Fruit fly (Drosophila melanogaster): ENCODE measurements around the gene CG44227.

Gene CG44227

DNA sequence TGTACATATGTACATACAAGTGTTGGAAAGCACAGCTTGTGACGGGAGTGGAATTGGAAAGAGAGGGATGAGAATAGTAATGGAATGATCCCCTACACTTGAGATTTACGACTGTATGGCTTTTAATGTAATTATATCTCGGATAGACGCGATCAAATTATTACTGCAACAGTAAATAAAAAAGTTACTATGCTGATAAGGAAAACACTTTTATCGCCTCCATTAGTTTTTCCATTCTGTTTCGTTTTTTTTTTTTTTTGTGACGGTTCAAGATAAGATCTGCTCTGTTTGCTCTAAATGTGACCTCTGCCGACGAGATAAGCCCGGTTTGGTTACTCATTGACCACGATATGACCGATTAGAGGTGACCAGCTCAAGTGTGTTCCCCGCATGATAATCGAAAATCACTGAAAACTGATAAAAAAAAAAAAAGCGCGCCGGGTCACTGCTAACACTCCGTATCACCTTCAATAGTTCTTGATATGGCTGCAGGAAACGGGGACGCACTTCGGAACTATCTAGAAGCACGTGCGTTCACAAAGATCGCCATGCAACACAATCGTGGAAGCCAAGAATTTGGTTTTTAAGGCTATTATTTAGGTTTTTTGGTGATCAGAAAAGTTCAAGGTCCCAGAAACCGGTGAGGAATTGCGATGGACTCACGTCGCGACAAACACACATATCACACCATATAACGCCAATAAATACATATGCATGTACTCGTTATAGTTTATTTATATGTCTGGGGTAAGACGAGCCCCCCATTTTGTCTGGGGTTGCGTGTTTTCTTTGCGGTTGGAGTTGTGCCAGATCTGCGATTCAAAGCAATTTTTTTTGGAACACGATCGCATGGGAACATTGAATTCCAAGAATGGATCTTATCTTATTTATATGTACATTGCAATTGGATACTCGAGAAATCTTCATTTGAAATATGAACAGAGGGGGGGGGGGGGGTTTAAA lies 14.2 kb downstream of the CG44227 start, which contains the start of gene p (continued):
- TF ChIP-seq p53 (GFP tag; optimal IDR thresholded peaks at IDR 0.05) (no peak), inv (GFP tag; IDR thresholded peaks at IDR 0.05; ENCODE audit: partially characterized antibody) (no peak), CG9215 (GFP tag; IDR thresholded peaks at IDR 0.05) (no peak), CG18619 (GFP tag; optimal IDR thresholded peaks at IDR 0.05) (no peak), en (GFP tag; optimal IDR thresholded peaks at IDR 0.05) (no peak), ATbp (GFP tag; optimal IDR thresholded peaks at IDR 0.05) (peak; percentile 42), ems (GFP tag; optimal IDR thresholded peaks at IDR 0.05) (peak; percentile 51), z (GFP tag; IDR thresholded peaks at IDR 0.05) (no peak), CG13775 (GFP tag; optimal IDR thresholded peaks at IDR 0.05) (no peak), gcm2 (GFP tag; optimal IDR thresholded peaks at IDR 0.05) (no peak), twi (tag; optimal IDR thresholded peaks at IDR 0.05) (no peak), CG12659 (GFP tag; optimal IDR thresholded peaks at IDR 0.05) (peak; percentile 43), CG17612 (GFP tag; IDR thresholded peaks at IDR 0.05) (no peak), fd3F (GFP tag; optimal IDR thresholded peaks at IDR 0.05) (no peak), CG6683 (GFP tag; optimal IDR thresholded peaks at IDR 0.05) (no peak), gcm (GFP tag; optimal IDR thresholded peaks at IDR 0.05) (peak; percentile 64), HLH4C (GFP tag; IDR thresholded peaks at IDR 0.05; ENCODE audit: partially characterized antibody) (no peak), pan (optimal IDR thresholded peaks at IDR 0.05) (no peak), pan (GFP tag; optimal IDR thresholded peaks at IDR 0.05 in 1 of 2, IDR thresholded peaks at IDR 0.05 in 1 of 2) (peak in 1 of 2 experiments; percentile 45), MESR4 (GFP tag; optimal IDR thresholded peaks at IDR 0.05) (no peak), Lim3 (GFP tag; IDR thresholded peaks at IDR 0.05) (no peak), D19A (tag; optimal IDR thresholded peaks at IDR 0.05) (no peak), tgo (GFP tag; IDR thresholded peaks at IDR 0.05) (no peak), CG2875 (GFP tag; optimal IDR thresholded peaks at IDR 0.05) (no peak), Stat92E (GFP tag; optimal IDR thresholded peaks at IDR 0.05) (no peak), CG15479 (GFP tag; optimal IDR thresholded peaks at IDR 0.05) (peak; percentile 68), Pdp1 (GFP tag; optimal IDR thresholded peaks at IDR 0.05) (peak; percentile 11 to 44), ci (GFP tag; IDR thresholded peaks at IDR 0.05) (peak; percentile 66; the same call in 1 of the 3 replicates), CG6272 (GFP tag; IDR thresholded peaks at IDR 0.05) (no peak), pzg (GFP tag; optimal IDR thresholded peaks at IDR 0.05) (peak; percentile 5), D (optimal IDR thresholded peaks at IDR 0.05) (no peak), D (GFP tag; optimal IDR thresholded peaks at IDR 0.05) (no peak), H2.0 (GFP tag; IDR thresholded peaks at IDR 0.05) (no peak), caup (GFP tag; optimal IDR thresholded peaks at IDR 0.05; ENCODE audit: severe bottlenecking) (peak; percentile 61), Mes4 (GFP tag; optimal IDR thresholded peaks at IDR 0.05) (no peak), nerfin-1 (tag; optimal IDR thresholded peaks at IDR 0.05) (peak; percentile 57), CG3847 (GFP tag; IDR thresholded peaks at IDR 0.05) (no peak), CG9609 (GFP tag; optimal IDR thresholded peaks at IDR 0.05) (peak; percentile 0), CG10565 (GFP tag; optimal IDR thresholded peaks at IDR 0.05) (no peak), danr (GFP tag; IDR thresholded peaks at IDR 0.05) (no peak), chm (GFP tag; IDR thresholded peaks at IDR 0.05) (0 out of 2 replicates have a peak, but pooled peaks have one; percentile 32), tin (GFP tag; optimal IDR thresholded peaks at IDR 0.05) (peak; percentile 43), CG14667 (GFP tag; IDR thresholded peaks at IDR 0.05) (no peak), CG30020 (tag; optimal IDR thresholded peaks at IDR 0.05) (no peak), CG32532 (GFP tag; IDR thresholded peaks at IDR 0.05) (peak; percentile 55; the same call in 1 of the 2 replicates), Sox102F (GFP tag; optimal IDR thresholded peaks at IDR 0.05) (peak; percentile 41), ap (GFP tag; IDR thresholded peaks at IDR 0.05) (no peak), NFAT (GFP tag; IDR thresholded peaks at IDR 0.05) (no peak), CG9727 (GFP tag; optimal IDR thresholded peaks at IDR 0.05) (peak; percentile 37)
